Fruit fly (Drosophila melanogaster): ENCODE results near the gene Atf3.

The Atf3 gene

dm6 chrX:1225859-1226258 lies 49.2 kb downstream of the Atf3 start:
- TF ChIP-seq br (GFP tag; optimal IDR thresholded peaks at IDR 0.05) (no peak), GATAd (GFP tag; optimal IDR thresholded peaks at IDR 0.05) (no peak), HLH106 (tag; optimal IDR thresholded peaks at IDR 0.05) (no peak), Hr78 (GFP tag; optimal IDR thresholded peaks at IDR 0.05) (no peak), dsf (GFP tag; optimal IDR thresholded peaks at IDR 0.05; ENCODE audit: borderline replicate concordance) (no peak), sage (GFP tag; optimal IDR thresholded peaks at IDR 0.05) (no peak), dmrt93B (GFP tag; optimal IDR thresholded peaks at IDR 0.05) (no peak), usp (GFP tag; optimal IDR thresholded peaks at IDR 0.05) (no peak), foxo (GFP tag; optimal IDR thresholded peaks at IDR 0.05) (no peak), jim (GFP tag; optimal IDR thresholded peaks at IDR 0.05) (no peak)

dm6 chrX:1216681-1217080 lies 58.4 kb downstream of the Atf3 start:
- TF ChIP-seq dsf (GFP tag; optimal IDR thresholded peaks at IDR 0.05; ENCODE audit: borderline replicate concordance) (no peak), rgr (GFP tag; optimal IDR thresholded peaks at IDR 0.05) (no peak), Hnf4 (GFP tag; optimal IDR thresholded peaks at IDR 0.05) (no peak), foxo (GFP tag; optimal IDR thresholded peaks at IDR 0.05) (no peak), brk (GFP tag; optimal IDR thresholded peaks at IDR 0.05) (no peak), ey (GFP tag; optimal IDR thresholded peaks at IDR 0.05) (no peak), sv (GFP tag; optimal IDR thresholded peaks at IDR 0.05) (no peak), fru (GFP tag; optimal IDR thresholded peaks at IDR 0.05) (no peak), CrebA (GFP tag; optimal IDR thresholded peaks at IDR 0.05; ENCODE audit: borderline replicate concordance) (no peak), lola (GFP tag; optimal IDR thresholded peaks at IDR 0.05) (no peak), dmrt93B (GFP tag; optimal IDR thresholded peaks at IDR 0.05) (no peak)

- TF ChIP-seq tai (GFP tag; optimal IDR thresholded peaks at IDR 0.05), result no peak
- TF ChIP-seq OdsH (GFP tag; optimal IDR thresholded peaks at IDR 0.05), result no peak
- TF ChIP-seq rgr (GFP tag; optimal IDR thresholded peaks at IDR 0.05), result no peak
- TF ChIP-seq woc (GFP tag; optimal IDR thresholded peaks at IDR 0.05), result no peak
- no peak for TF ChIP-seq usp (GFP tag; optimal IDR thresholded peaks at IDR 0.05)
- no peak for TF ChIP-seq dmrt93B (GFP tag; optimal IDR thresholded peaks at IDR 0.05)
- TF ChIP-seq dl (GFP tag; optimal IDR thresholded peaks at IDR 0.05; ENCODE audit: insufficient read depth in 1 of 2, partially characterized antibody in 2 of 2), result no peak
- TF ChIP-seq pan (optimal IDR thresholded peaks at IDR 0.05), result no peak
- no peak for TF ChIP-seq N (GFP tag; optimal IDR thresholded peaks at IDR 0.05)
- no peak for TF ChIP-seq lola (GFP tag; optimal IDR thresholded peaks at IDR 0.05)
- no peak for TF ChIP-seq Jra (GFP tag; optimal IDR thresholded peaks at IDR 0.05)
- no peak for TF ChIP-seq Hr78 (GFP tag; optimal IDR thresholded peaks at IDR 0.05)
- TF ChIP-seq CG32264 (GFP tag; optimal IDR thresholded peaks at IDR 0.05), result no peak
- no peak for TF ChIP-seq sv (GFP tag; optimal IDR thresholded peaks at IDR 0.05)
- TF ChIP-seq HLH106 (tag; optimal IDR thresholded peaks at IDR 0.05), result no peak
Measured at dm6 chrX:1215000-1215399, 60.1 kb downstream of the Atf3 start, which contains the start of gene CG11398. Gene CG11398, minus strand, starts transcription at chrX:1215156.

dm6 chrX:1209251-1210020 lies 65.6 kb downstream of the Atf3 start, which contains the start of gene CG11382:
Gene CG11382, plus strand, starts transcription at chrX:1209970.
- TF ChIP-seq fru (GFP tag; optimal IDR thresholded peaks at IDR 0.05) (peak; percentile 21), GATAd (GFP tag; optimal IDR thresholded peaks at IDR 0.05) (no peak)

dm6 chrX:1206437-1206836 lies 68.6 kb downstream of the Atf3 start, which contains the start of gene CG14624:
Gene CG14624, plus strand, starts transcription at chrX:1206737.
- no peak for TF ChIP-seq CrebA (GFP tag; optimal IDR thresholded peaks at IDR 0.05; ENCODE audit: borderline replicate concordance)
- no peak for TF ChIP-seq br (GFP tag; optimal IDR thresholded peaks at IDR 0.05)
- no peak for TF ChIP-seq lola (GFP tag; optimal IDR thresholded peaks at IDR 0.05)
- TF ChIP-seq rgr (GFP tag; optimal IDR thresholded peaks at IDR 0.05), result no peak
- no peak for TF ChIP-seq Dfd (GFP tag; optimal IDR thresholded peaks at IDR 0.05)

- TF ChIP-seq Dif (GFP tag; optimal IDR thresholded peaks at IDR 0.05; ENCODE audit: partially characterized antibody) (no peak), tai (GFP tag; optimal IDR thresholded peaks at IDR 0.05) (no peak), Hr83 (GFP tag; optimal IDR thresholded peaks at IDR 0.05; ENCODE audit: poor library complexity, severe bottlenecking) (no peak), N (GFP tag; optimal IDR thresholded peaks at IDR 0.05) (no peak), jim (GFP tag; optimal IDR thresholded peaks at IDR 0.05) (no peak), CG9705 (GFP tag; optimal IDR thresholded peaks at IDR 0.05) (no peak), usp (GFP tag; optimal IDR thresholded peaks at IDR 0.05) (no peak)
Measured at dm6 chrX:1203477-1203876, 71.6 kb downstream of the Atf3 start, which contains the start of gene CG11381. Gene CG11381, plus strand, starts transcription at chrX:1203777.
